Worm (Caenorhabditis elegans) whole organism, L3 larva: ENCODE data around the gene T20D4.10.
"Not testable (repeated sequence)": the region's sequence is repeated elsewhere in the genome, so short reads cannot be mapped to it uniquely, and the experiment has no call there.

Experiments used
- R02D3.7 ChIP-seq: fragments of 150-350 bp; optimal IDR thresholded peaks from 2 replicates; lab custom pipeline; 2014; ENCODE audit warnings: missing biosample characterization, missing genetic modification characterization
- ZK546.5 ChIP-seq: sonication (generic microtip); optimal IDR thresholded peaks from 2 replicates; lab custom pipeline; 2017; ENCODE audit warnings: missing biosample characterization, missing genetic modification characterization
- ama-1 ChIP-seq: fragments of 150-350 bp; optimal IDR thresholded peaks from 2 replicates; lab custom pipeline; 2018
- ceh-16 ChIP-seq: sonication (generic microtip); optimal IDR thresholded peaks from 2 replicates; lab custom pipeline; 2017; ENCODE audit warnings: missing biosample characterization, missing genetic modification characterization
- ceh-28 ChIP-seq: fragments of 150-350 bp; optimal IDR thresholded peaks from 2 replicates; lab custom pipeline; 2014; ENCODE audit warnings: missing biosample characterization, missing genetic modification reagents, missing genetic modification characterization
- ceh-82 ChIP-seq: fragments of 150-350 bp; optimal IDR thresholded peaks from 2 replicates; lab custom pipeline; 2014; ENCODE audit warnings: missing biosample characterization, missing genetic modification characterization
- ceh-9 ChIP-seq: sonication (generic microtip); optimal IDR thresholded peaks from 2 replicates; lab custom pipeline; 2018; ENCODE audit warnings: missing biosample characterization, missing genetic modification characterization
- daf-12 ChIP-seq: fragments of 150-350 bp; optimal IDR thresholded peaks from 2 replicates; lab custom pipeline; 2014; ENCODE audit warnings: missing biosample characterization, missing genetic modification reagents, missing genetic modification characterization
- egl-27 ChIP-seq: sonication (generic microtip); optimal IDR thresholded peaks from 4 replicates; lab custom pipeline; 2017; ENCODE audit warnings: missing biosample characterization, missing genetic modification reagents, missing genetic modification characterization
- elt-1 ChIP-seq: fragments of 150-350 bp; optimal IDR thresholded peaks from 2 replicates; lab custom pipeline; 2014; ENCODE audit warnings: missing biosample characterization, missing genetic modification characterization
- elt-3 ChIP-seq, 3 experiments: fragments of 150-350 bp in 1 of 3; sonication (generic microtip) in 2 of 3; optimal IDR thresholded peaks; 2 replicates in 2 of 3; 4 replicates in 1 of 3; lab custom pipeline; 2014 to 2017; ENCODE audit warnings: missing biosample characterization in 3 of 3, missing genetic modification characterization in 3 of 3
- eor-1 ChIP-seq, 2 experiments: fragments of 150-350 bp; optimal IDR thresholded peaks; 2 replicates each; lab custom pipeline; 2014 to 2018; ENCODE audit warnings: missing biosample characterization in 2 of 2, missing genetic modification characterization in 2 of 2
- fkh-2 ChIP-seq: fragments of 150-350 bp; optimal IDR thresholded peaks from 2 replicates; lab custom pipeline; 2014; ENCODE audit warnings: missing biosample characterization, missing genetic modification reagents, missing genetic modification characterization
- fos-1 ChIP-seq: fragments of 150-350 bp; optimal IDR thresholded peaks from 2 replicates; lab custom pipeline; 2014; ENCODE audit warnings: missing biosample characterization, missing genetic modification characterization
- jun-1 ChIP-seq: fragments of 150-350 bp; optimal IDR thresholded peaks from 2 replicates; lab custom pipeline; 2014; ENCODE audit warnings: missing biosample characterization, missing genetic modification reagents, missing genetic modification characterization
- lin-39 ChIP-seq: fragments of 150-350 bp; optimal IDR thresholded peaks from 2 replicates; lab custom pipeline; 2018; ENCODE audit warnings: missing biosample characterization, missing genetic modification reagents, missing genetic modification characterization
- mdl-1 ChIP-seq: fragments of 150-350 bp; optimal IDR thresholded peaks from 2 replicates; lab custom pipeline; 2014; ENCODE audit warnings: missing biosample characterization, missing genetic modification characterization
- nfya-1 ChIP-seq: sonication (generic microtip); optimal IDR thresholded peaks from 2 replicates; lab custom pipeline; 2017; ENCODE audit warnings: missing genetic modification characterization, mild to moderate bottlenecking, missing compliant biosample characterization, antibody characterized with exemption, moderate library complexity; ENCODE audit not compliant: insufficient read depth
- nhr-11 ChIP-seq: fragments of 150-350 bp; optimal IDR thresholded peaks from 2 replicates; lab custom pipeline; 2014; ENCODE audit warnings: missing biosample characterization, missing genetic modification characterization
- nhr-12 ChIP-seq: fragments of 150-350 bp; optimal IDR thresholded peaks from 2 replicates; lab custom pipeline; 2014; ENCODE audit warnings: missing biosample characterization, missing genetic modification characterization
- nhr-23 ChIP-seq: fragments of 150-350 bp; optimal IDR thresholded peaks from 2 replicates; lab custom pipeline; 2014; ENCODE audit warnings: missing biosample characterization, missing genetic modification reagents, missing genetic modification characterization
- nhr-237 ChIP-seq: fragments of 150-350 bp; optimal IDR thresholded peaks from 2 replicates; lab custom pipeline; 2014; ENCODE audit warnings: missing biosample characterization, missing genetic modification characterization
- nhr-28 ChIP-seq: fragments of 150-350 bp; optimal IDR thresholded peaks from 2 replicates; lab custom pipeline; 2014; ENCODE audit warnings: missing biosample characterization, missing genetic modification characterization
- nhr-43 ChIP-seq: sonication (generic microtip); optimal IDR thresholded peaks from 2 replicates; lab custom pipeline; 2016; ENCODE audit warnings: mild to moderate bottlenecking, missing genetic modification characterization, missing compliant biosample characterization; ENCODE audit not compliant: poor library complexity, severe bottlenecking
- nhr-67 ChIP-seq: fragments of 150-350 bp; optimal IDR thresholded peaks from 2 replicates; lab custom pipeline; 2014; ENCODE audit warnings: missing biosample characterization, missing genetic modification characterization
- nhr-77 ChIP-seq: fragments of 150-350 bp; optimal IDR thresholded peaks from 2 replicates; lab custom pipeline; 2014; ENCODE audit warnings: missing biosample characterization, missing genetic modification characterization
- pqm-1 ChIP-seq: fragments of 150-350 bp; optimal IDR thresholded peaks from 2 replicates; lab custom pipeline; 2017; ENCODE audit warnings: missing biosample characterization, missing genetic modification characterization, inconsistent platforms
- skn-1 ChIP-seq: fragments of 150-350 bp; optimal IDR thresholded peaks from 2 replicates; lab custom pipeline; 2014; ENCODE audit warnings: missing biosample characterization, missing genetic modification characterization
- snpc-4 ChIP-seq: fragments of 150-350 bp; optimal IDR thresholded peaks from 2 replicates; lab custom pipeline; 2014; ENCODE audit warnings: missing biosample characterization, missing genetic modification characterization
- tbx-2 ChIP-seq: sonication (generic microtip); optimal IDR thresholded peaks from 2 replicates; lab custom pipeline; 2016; ENCODE audit warnings: mild to moderate bottlenecking, missing genetic modification characterization, missing compliant biosample characterization
- unc-39 ChIP-seq: sonication (generic microtip); optimal IDR thresholded peaks from 4 replicates; lab custom pipeline; 2017; ENCODE audit warnings: missing biosample characterization, missing genetic modification characterization
- unc-62 ChIP-seq: fragments of 150-350 bp; sonication (generic microtip); optimal IDR thresholded peaks from 4 replicates; lab custom pipeline; 2014; ENCODE audit warnings: missing biosample characterization, missing genetic modification reagents, missing genetic modification characterization
- ztf-11 ChIP-seq: fragments of 150-350 bp; optimal IDR thresholded peaks from 2 replicates; lab custom pipeline; 2014; ENCODE audit warnings: missing biosample characterization, missing genetic modification characterization
- ztf-4 ChIP-seq: fragments of 150-350 bp; optimal IDR thresholded peaks from 2 replicates; lab custom pipeline; 2014; ENCODE audit warnings: missing biosample characterization, missing genetic modification characterization

Gene T20D4.10

ce11 chrV:3399952-3400351 lies at the start of gene T20D4.10:
Gene T20D4.10 (plus strand): TSS chrV:3400252.
- not testable (repeated sequence) for TF ChIP-seq elt-3 (tag; optimal IDR thresholded peaks at IDR 0.05; lab: Kevin White, UChicago); R02D3.7 (tag; lab: Kevin White, UChicago); unc-62 (GFP tag; lab: Kevin White, UChicago)

ce11 chrV:3351266-3351665 lies 48.8 kb upstream of the T20D4.10 start, which contains the start of gene str-63:
Gene str-63 (plus strand): TSS chrV:3351566.
- no peak for TF ChIP-seq skn-1 (tag; lab: Kevin White, UChicago)
- TF ChIP-seq eor-1 (tag; optimal IDR thresholded peaks at IDR 0.05; lab: Kevin White, UChicago) = no peak
- TF ChIP-seq nhr-43 (tag; lab: Kevin White, UChicago) = no peak
- no peak for TF ChIP-seq nhr-77
- TF ChIP-seq snpc-4 = no peak
- no peak for TF ChIP-seq nhr-28 (tag; lab: Kevin White, UChicago)
- no peak for TF ChIP-seq ceh-28 (tag; lab: Kevin White, UChicago)
- TF ChIP-seq ZK546.5 = no peak
- no peak for TF ChIP-seq tbx-2 (tag; lab: Kevin White, UChicago)

ce11 chrV:3352925-3353324 lies 47.1 kb upstream of the T20D4.10 start, which contains the start of gene C17B7.12:
Gene C17B7.12 (plus strand): TSS chrV:3353225.
- TF ChIP-seq nhr-67 (no peak), elt-3 (tag; optimal IDR thresholded peaks at IDR 0.05; lab: Kevin White, UChicago) (no peak), elt-1 (tag; lab: Kevin White, UChicago) (no peak), nfya-1 (tag; lab: Kevin White, UChicago) (no peak), ceh-16 (tag; lab: Kevin White, UChicago) (no peak), nhr-12 (no peak), ceh-9 (tag; lab: Kevin White, UChicago) (no peak), mdl-1 (tag; lab: Kevin White, UChicago) (no peak), ceh-82 (tag; lab: Kevin White, UChicago) (no peak), ama-1 (lab: Kevin White, UChicago) (no peak)
- TF ChIP-seq, all 47 proteins: peak for 0

- TF ChIP-seq elt-1 (tag; lab: Kevin White, UChicago) (peak; percentile 87), nhr-11 (tag; lab: Kevin White, UChicago) (no peak), nhr-23 (peak; percentile 31), skn-1 (tag; lab: Kevin White, UChicago) (no peak), ztf-4 (tag; lab: Kevin White, UChicago) (no peak)
These were observed 44.5 kb upstream of the T20D4.10 start for ce11 chrV:3355544-3355943.

ce11 chrV:3357106-3357505 lies 42.9 kb upstream of the T20D4.10 start, which contains the start of gene scrm-3:
Gene scrm-3 (minus strand): TSS chrV:3357206.
- TF ChIP-seq nhr-43 (tag; lab: Kevin White, UChicago) = no peak
- no peak for TF ChIP-seq egl-27 (tag; lab: Kevin White, UChicago)
- no peak for TF ChIP-seq unc-62 (GFP tag; lab: Kevin White, UChicago)
- TF ChIP-seq nfya-1 (tag; lab: Kevin White, UChicago) = no peak
- no peak for TF ChIP-seq pqm-1 (tag; lab: Kevin White, UChicago)
- TF ChIP-seq mdl-1 (tag; lab: Kevin White, UChicago) = no peak
- no peak for TF ChIP-seq unc-39 (tag; lab: Kevin White, UChicago)
- no peak for TF ChIP-seq ztf-11 (tag; lab: Kevin White, UChicago)
- TF ChIP-seq elt-1 (tag; lab: Kevin White, UChicago) = no peak
- no peak for TF ChIP-seq lin-39 (tag; lab: Kevin White, UChicago)
- TF ChIP-seq nhr-28 (tag; lab: Kevin White, UChicago) = no peak
- no peak for TF ChIP-seq fos-1
- no peak for TF ChIP-seq ZK546.5
- TF ChIP-seq jun-1 (tag; lab: Kevin White, UChicago) = no peak
- no peak for TF ChIP-seq nhr-237 (tag; lab: Kevin White, UChicago)
- no peak for TF ChIP-seq fkh-2
- no peak for TF ChIP-seq daf-12 (tag; lab: Kevin White, UChicago)
